Worm (Caenorhabditis elegans) whole organism, L3 larva: ENCODE results near the gene C39D10.5.

ENCODE experiments used
- R02D3.7 ChIP-seq: fragments of 150-350 bp; optimal IDR thresholded peaks from 2 replicates; lab custom pipeline; 2014; ENCODE audit warnings: missing biosample characterization, missing genetic modification characterization
- ceh-16 ChIP-seq: sonication (generic microtip); optimal IDR thresholded peaks from 2 replicates; lab custom pipeline; 2017; ENCODE audit warnings: missing biosample characterization, missing genetic modification characterization
- ceh-28 ChIP-seq: fragments of 150-350 bp; optimal IDR thresholded peaks from 2 replicates; lab custom pipeline; 2014; ENCODE audit warnings: missing biosample characterization, missing genetic modification reagents, missing genetic modification characterization
- ceh-9 ChIP-seq: sonication (generic microtip); optimal IDR thresholded peaks from 2 replicates; lab custom pipeline; 2018; ENCODE audit warnings: missing biosample characterization, missing genetic modification characterization
- daf-12 ChIP-seq: fragments of 150-350 bp; optimal IDR thresholded peaks from 2 replicates; lab custom pipeline; 2014; ENCODE audit warnings: missing biosample characterization, missing genetic modification reagents, missing genetic modification characterization
- egl-27 ChIP-seq: sonication (generic microtip); optimal IDR thresholded peaks from 4 replicates; lab custom pipeline; 2017; ENCODE audit warnings: missing biosample characterization, missing genetic modification reagents, missing genetic modification characterization
- egl-5 ChIP-seq: fragments of 150-350 bp; optimal IDR thresholded peaks from 2 replicates; lab custom pipeline; 2017; ENCODE audit warnings: missing biosample characterization, missing genetic modification reagents, missing genetic modification characterization, inconsistent platforms
- elt-2 ChIP-seq: sonication (generic microtip); optimal IDR thresholded peaks from 2 replicates; lab custom pipeline; 2016; ENCODE audit warnings: missing genetic modification reagents, mild to moderate bottlenecking, missing genetic modification characterization, missing compliant biosample characterization
- eor-1 ChIP-seq, 2 experiments: fragments of 150-350 bp; optimal IDR thresholded peaks; 2 replicates each; lab custom pipeline; 2014 to 2018; ENCODE audit warnings: missing biosample characterization in 2 of 2, missing genetic modification characterization in 2 of 2
- fkh-10 ChIP-seq: sonication (generic microtip); optimal IDR thresholded peaks from 2 replicates; lab custom pipeline; 2017; ENCODE audit warnings: missing biosample characterization, missing genetic modification reagents, missing genetic modification characterization
- fkh-2 ChIP-seq: fragments of 150-350 bp; optimal IDR thresholded peaks from 2 replicates; lab custom pipeline; 2014; ENCODE audit warnings: missing biosample characterization, missing genetic modification reagents, missing genetic modification characterization
- fos-1 ChIP-seq: fragments of 150-350 bp; optimal IDR thresholded peaks from 2 replicates; lab custom pipeline; 2014; ENCODE audit warnings: missing biosample characterization, missing genetic modification characterization
- jun-1 ChIP-seq: fragments of 150-350 bp; optimal IDR thresholded peaks from 2 replicates; lab custom pipeline; 2014; ENCODE audit warnings: missing biosample characterization, missing genetic modification reagents, missing genetic modification characterization
- lin-39 ChIP-seq: fragments of 150-350 bp; optimal IDR thresholded peaks from 2 replicates; lab custom pipeline; 2018; ENCODE audit warnings: missing biosample characterization, missing genetic modification reagents, missing genetic modification characterization
- lsy-12 ChIP-seq: sonication (generic microtip); optimal IDR thresholded peaks from 2 replicates; lab custom pipeline; 2016; ENCODE audit warnings: mild to moderate bottlenecking, missing genetic modification characterization, missing compliant biosample characterization
- nfya-1 ChIP-seq: sonication (generic microtip); optimal IDR thresholded peaks from 2 replicates; lab custom pipeline; 2017; ENCODE audit warnings: missing genetic modification characterization, mild to moderate bottlenecking, missing compliant biosample characterization, antibody characterized with exemption, moderate library complexity; ENCODE audit not compliant: insufficient read depth
- nhr-11 ChIP-seq: fragments of 150-350 bp; optimal IDR thresholded peaks from 2 replicates; lab custom pipeline; 2014; ENCODE audit warnings: missing biosample characterization, missing genetic modification characterization
- nhr-12 ChIP-seq: fragments of 150-350 bp; optimal IDR thresholded peaks from 2 replicates; lab custom pipeline; 2014; ENCODE audit warnings: missing biosample characterization, missing genetic modification characterization
- nhr-23 ChIP-seq: fragments of 150-350 bp; optimal IDR thresholded peaks from 2 replicates; lab custom pipeline; 2014; ENCODE audit warnings: missing biosample characterization, missing genetic modification reagents, missing genetic modification characterization
- nhr-237 ChIP-seq: fragments of 150-350 bp; optimal IDR thresholded peaks from 2 replicates; lab custom pipeline; 2014; ENCODE audit warnings: missing biosample characterization, missing genetic modification characterization
- nhr-25 ChIP-seq: sonication (generic microtip); optimal IDR thresholded peaks from 2 replicates; lab custom pipeline; 2017; ENCODE audit warnings: missing biosample characterization, missing genetic modification characterization
- nhr-28 ChIP-seq: fragments of 150-350 bp; optimal IDR thresholded peaks from 2 replicates; lab custom pipeline; 2014; ENCODE audit warnings: missing biosample characterization, missing genetic modification characterization
- nhr-43 ChIP-seq: sonication (generic microtip); optimal IDR thresholded peaks from 2 replicates; lab custom pipeline; 2016; ENCODE audit warnings: mild to moderate bottlenecking, missing genetic modification characterization, missing compliant biosample characterization; ENCODE audit not compliant: poor library complexity, severe bottlenecking
- nhr-67 ChIP-seq: fragments of 150-350 bp; optimal IDR thresholded peaks from 2 replicates; lab custom pipeline; 2014; ENCODE audit warnings: missing biosample characterization, missing genetic modification characterization
- nhr-76 ChIP-seq: fragments of 150-350 bp; sonication (generic microtip); optimal IDR thresholded peaks from 5 replicates; lab custom pipeline; 2014; ENCODE audit warnings: missing biosample characterization, missing genetic modification characterization
- nhr-77 ChIP-seq: fragments of 150-350 bp; optimal IDR thresholded peaks from 2 replicates; lab custom pipeline; 2014; ENCODE audit warnings: missing biosample characterization, missing genetic modification characterization
- pha-4 ChIP-seq: fragments of 150-350 bp; optimal IDR thresholded peaks from 2 replicates; lab custom pipeline; 2014; ENCODE audit warnings: missing biosample characterization, missing genetic modification reagents, missing genetic modification characterization
- pqm-1 ChIP-seq: fragments of 150-350 bp; optimal IDR thresholded peaks from 2 replicates; lab custom pipeline; 2017; ENCODE audit warnings: missing biosample characterization, missing genetic modification characterization, inconsistent platforms
- sea-2 ChIP-seq: fragments of 150-350 bp; sonication (generic microtip); optimal IDR thresholded peaks from 4 replicates; lab custom pipeline; 2014; ENCODE audit warnings: missing biosample characterization, missing genetic modification reagents, missing genetic modification characterization
- skn-1 ChIP-seq: fragments of 150-350 bp; optimal IDR thresholded peaks from 2 replicates; lab custom pipeline; 2014; ENCODE audit warnings: missing biosample characterization, missing genetic modification characterization
- unc-39 ChIP-seq: sonication (generic microtip); optimal IDR thresholded peaks from 4 replicates; lab custom pipeline; 2017; ENCODE audit warnings: missing biosample characterization, missing genetic modification characterization
- unc-62 ChIP-seq: fragments of 150-350 bp; sonication (generic microtip); optimal IDR thresholded peaks from 4 replicates; lab custom pipeline; 2014; ENCODE audit warnings: missing biosample characterization, missing genetic modification reagents, missing genetic modification characterization
- zag-1 ChIP-seq: fragments of 150-350 bp; optimal IDR thresholded peaks from 2 replicates; lab custom pipeline; 2014; ENCODE audit warnings: missing biosample characterization, missing genetic modification characterization
- ztf-11 ChIP-seq: fragments of 150-350 bp; optimal IDR thresholded peaks from 2 replicates; lab custom pipeline; 2014; ENCODE audit warnings: missing biosample characterization, missing genetic modification characterization

The C39D10.5 gene

ce11 chrX:7916076-7916475 is 23.9 kb upstream of the C39D10.5 start:
- peak; percentile 61 for TF ChIP-seq nhr-25 (tag; lab: Kevin White, UChicago)
- no peak for TF ChIP-seq egl-5 (tag; lab: Kevin White, UChicago)
- peak; percentile 5 for TF ChIP-seq fos-1 (tag; lab: Kevin White, UChicago)
- TF ChIP-seq nhr-23 (tag; lab: Kevin White, UChicago): peak; percentile 62

- TF ChIP-seq pha-4 (tag; lab: Kevin White, UChicago): no peak
- no peak for TF ChIP-seq ceh-9 (tag; lab: Kevin White, UChicago)
Measured at ce11 chrX:7915616-7916015, 23.4 kb upstream of the C39D10.5 start.

ce11 chrX:7913830-7914229 is 21.6 kb upstream of the C39D10.5 start, which contains the start of gene C39D10.7:
Gene C39D10.7 (minus strand): TSS chrX:7913930.
- TF ChIP-seq unc-62 (GFP tag; lab: Kevin White, UChicago) (no peak), ztf-11 (tag; lab: Kevin White, UChicago) (no peak), fkh-2 (tag; lab: Kevin White, UChicago) (no peak), nhr-11 (tag; lab: Kevin White, UChicago) (no peak), elt-2 (tag; lab: Kevin White, UChicago) (no peak), nhr-23 (tag; lab: Kevin White, UChicago) (no peak), ceh-16 (no peak), nhr-67 (tag; lab: Kevin White, UChicago) (no peak), egl-27 (tag; lab: Kevin White, UChicago) (no peak), lin-39 (tag; lab: Kevin White, UChicago) (no peak), nfya-1 (no peak), fkh-10 (GFP tag; lab: Kevin White, UChicago) (no peak), nhr-237 (tag; lab: Kevin White, UChicago) (no peak), nhr-76 (tag; lab: Kevin White, UChicago) (no peak)

ce11 chrX:7906430-7907014 is 14.3 kb upstream of the C39D10.5 start, which contains the start of gene C39D10.1:
Gene C39D10.1 (plus strand): TSS chrX:7906964.
- TF ChIP-seq jun-1 (tag; lab: Kevin White, UChicago): no peak
- TF ChIP-seq fkh-2 (tag; lab: Kevin White, UChicago): no peak
- no peak for TF ChIP-seq nhr-77 (tag; lab: Kevin White, UChicago)
- TF ChIP-seq pqm-1 (tag; lab: Kevin White, UChicago): no peak
- no peak for TF ChIP-seq daf-12 (tag; lab: Kevin White, UChicago)
- peak; percentile 20 for TF ChIP-seq pha-4 (tag; lab: Kevin White, UChicago)
- peak; percentile 45 for TF ChIP-seq nhr-43 (tag; lab: Kevin White, UChicago)
- no peak for TF ChIP-seq nhr-67 (tag; lab: Kevin White, UChicago)
- TF ChIP-seq zag-1 (tag; lab: Kevin White, UChicago): no peak
- no peak for TF ChIP-seq lsy-12 (tag; lab: Kevin White, UChicago)
- TF ChIP-seq lin-39 (tag; lab: Kevin White, UChicago): no peak
- TF ChIP-seq skn-1 (tag; lab: Kevin White, UChicago): no peak
- TF ChIP-seq ceh-9 (tag; lab: Kevin White, UChicago): no peak
- TF ChIP-seq R02D3.7: no peak
- TF ChIP-seq egl-27 (tag; lab: Kevin White, UChicago): no peak

- TF ChIP-seq sea-2 (GFP tag; lab: Kevin White, UChicago) (no peak), jun-1 (tag; lab: Kevin White, UChicago) (no peak), pha-4 (tag; lab: Kevin White, UChicago) (no peak), elt-2 (tag; lab: Kevin White, UChicago) (no peak), ceh-9 (tag; lab: Kevin White, UChicago) (no peak), unc-39 (tag; lab: Kevin White, UChicago) (no peak), nhr-28 (tag; lab: Kevin White, UChicago) (no peak), unc-62 (GFP tag; lab: Kevin White, UChicago) (no peak), ceh-28 (tag; lab: Kevin White, UChicago) (no peak), nhr-12 (no peak), skn-1 (tag; lab: Kevin White, UChicago) (no peak), eor-1 (tag; optimal IDR thresholded peaks at IDR 0.05; lab: Kevin White, UChicago) (no peak), fkh-10 (GFP tag; lab: Kevin White, UChicago) (no peak), nfya-1 (no peak)
Measured at ce11 chrX:7902976-7903375, 10.8 kb upstream of the C39D10.5 start, which contains the start of gene C39D10.11. Gene C39D10.11 (plus strand): TSS chrX:7903276.
